Fruit fly (Drosophila melanogaster): Measurements from ENCODE around the gene CG32263.
A peak's percentile ranks its signal among the peaks of the same experiment; 100 is the strongest.

The CG32263 gene

DNA sequence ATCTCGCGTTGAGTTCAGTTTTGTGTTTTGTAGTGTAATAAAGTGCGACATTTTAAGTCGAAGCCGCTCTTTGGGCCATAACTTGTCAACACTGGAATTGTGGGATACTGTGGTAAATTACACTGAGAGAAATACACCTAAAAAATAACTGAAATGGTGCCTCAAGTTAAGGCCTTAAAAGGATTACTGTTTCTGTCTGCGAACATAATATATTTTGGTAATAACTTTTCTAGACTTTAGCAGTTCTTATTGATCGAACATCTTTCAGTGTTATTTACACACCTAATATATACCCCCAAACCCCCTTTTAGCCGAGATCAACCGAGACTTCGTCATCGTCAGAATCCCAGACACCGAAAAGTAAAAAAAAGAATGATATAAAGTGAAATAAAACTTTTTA lies 40.9 kb upstream of the CG32263 start (continued):
- TF ChIP-seq CG6254 (GFP tag; optimal IDR thresholded peaks at IDR 0.05): peak; percentile 42
- no peak for TF ChIP-seq nerfin-1 (tag; optimal IDR thresholded peaks at IDR 0.05)
- no peak for TF ChIP-seq bbx (GFP tag; IDR thresholded peaks at IDR 0.05; ENCODE audit: partially characterized antibody)
- no peak for TF ChIP-seq CG4854 (GFP tag; optimal IDR thresholded peaks at IDR 0.05)
- TF ChIP-seq en (GFP tag; optimal IDR thresholded peaks at IDR 0.05): peak; percentile 20
- TF ChIP-seq Bdp1 (GFP tag; optimal IDR thresholded peaks at IDR 0.05): peak; percentile 10
- TF ChIP-seq CG17385 (GFP tag; optimal IDR thresholded peaks at IDR 0.05): peak; percentile 9
- TF ChIP-seq CG9797 (GFP tag; optimal IDR thresholded peaks at IDR 0.05): no peak
- no peak for TF ChIP-seq psq (GFP tag; optimal IDR thresholded peaks at IDR 0.05)
- TF ChIP-seq stwl (tag; optimal IDR thresholded peaks at IDR 0.05): no peak
- TF ChIP-seq Asciz (GFP tag; optimal IDR thresholded peaks at IDR 0.05): no peak
- TF ChIP-seq Meics (GFP tag; optimal IDR thresholded peaks at IDR 0.05): no peak
- no peak for TF ChIP-seq bab2 (GFP tag; optimal IDR thresholded peaks at IDR 0.05)
- peak; percentile 30; the same call in 1 of the 2 replicates for TF ChIP-seq HLH3B (GFP tag; IDR thresholded peaks at IDR 0.05)
- TF ChIP-seq Sox100B (GFP tag; optimal IDR thresholded peaks at IDR 0.05): peak; percentile 7
- no peak for TF ChIP-seq kay (GFP tag; optimal IDR thresholded peaks at IDR 0.05)
- TF ChIP-seq CG1024 (GFP tag; IDR thresholded peaks at IDR 0.05): no peak
- TF ChIP-seq nerfin-2 (GFP tag; IDR thresholded peaks at IDR 0.05; ENCODE audit: partially characterized antibody): no peak
- no peak for TF ChIP-seq CG6175 (GFP tag; IDR thresholded peaks at IDR 0.05)
- TF ChIP-seq CG17568 (GFP tag; optimal IDR thresholded peaks at IDR 0.05): no peak
- peak; percentile 22 for TF ChIP-seq Hr3 (GFP tag; optimal IDR thresholded peaks at IDR 0.05)
- no peak for TF ChIP-seq wdn (GFP tag; IDR thresholded peaks at IDR 0.05)
- TF ChIP-seq CG12744 (GFP tag; optimal IDR thresholded peaks at IDR 0.05): no peak
- no peak for TF ChIP-seq CG17612 (GFP tag; IDR thresholded peaks at IDR 0.05)
- no peak for TF ChIP-seq disco-r (GFP tag; optimal IDR thresholded peaks at IDR 0.05)
- TF ChIP-seq CG16815 (GFP tag; optimal IDR thresholded peaks at IDR 0.05): peak; percentile 6
- no peak for TF ChIP-seq CG2889 (GFP tag; IDR thresholded peaks at IDR 0.05)
- no peak for TF ChIP-seq MESR4 (GFP tag; optimal IDR thresholded peaks at IDR 0.05)
- no peak for TF ChIP-seq Doc3 (GFP tag; IDR thresholded peaks at IDR 0.05; ENCODE audit: partially characterized antibody)
- TF ChIP-seq CG11723 (GFP tag; optimal IDR thresholded peaks at IDR 0.05): no peak
- no peak for TF ChIP-seq fd102C (GFP tag; optimal IDR thresholded peaks at IDR 0.05)
- no peak for TF ChIP-seq CG14014 (GFP tag; IDR thresholded peaks at IDR 0.05)
- TF ChIP-seq CG1792 (GFP tag; optimal IDR thresholded peaks at IDR 0.05): peak; percentile 7
- TF ChIP-seq CG31224 (GFP tag; IDR thresholded peaks at IDR 0.05): no peak
- no peak for TF ChIP-seq Tbp (GFP tag; optimal IDR thresholded peaks at IDR 0.05)
- peak; percentile 62 for TF ChIP-seq dmrt11E (tag; optimal IDR thresholded peaks at IDR 0.05)
- TF ChIP-seq trem (tag; optimal IDR thresholded peaks at IDR 0.05): peak; percentile 9
- TF ChIP-seq TFAM (GFP tag; optimal IDR thresholded peaks at IDR 0.05): no peak
- TF ChIP-seq CG9609 (GFP tag; optimal IDR thresholded peaks at IDR 0.05): no peak
- TF ChIP-seq H2.0 (GFP tag; IDR thresholded peaks at IDR 0.05): no peak
- TF ChIP-seq stc (GFP tag; IDR thresholded peaks at IDR 0.05): no peak
- no peak for TF ChIP-seq Sry-β (GFP tag; optimal IDR thresholded peaks at IDR 0.05)
- peak; percentile 20 for TF ChIP-seq p53 (GFP tag; optimal IDR thresholded peaks at IDR 0.05)
- no peak for TF ChIP-seq luna (GFP tag; optimal IDR thresholded peaks at IDR 0.05)
- TF ChIP-seq caup (GFP tag; optimal IDR thresholded peaks at IDR 0.05; ENCODE audit: severe bottlenecking): no peak
- no peak for TF ChIP-seq Dip3 (GFP tag; optimal IDR thresholded peaks at IDR 0.05)
- TF ChIP-seq CG6813 (GFP tag; optimal IDR thresholded peaks at IDR 0.05): no peak
- TF ChIP-seq CG8924 (tag; optimal IDR thresholded peaks at IDR 0.05): peak; percentile 26
- TF ChIP-seq CG1233 (GFP tag; optimal IDR thresholded peaks at IDR 0.05): no peak
- TF ChIP-seq phol (tag; optimal IDR thresholded peaks at IDR 0.05): peak; percentile 52
- peak; percentile 42; the same call in 1 of the 2 replicates for TF ChIP-seq toy (GFP tag; IDR thresholded peaks at IDR 0.05)

Measured in whole organism, embryonic.